Worm (Caenorhabditis elegans): ENCODE results near the gene K07H8.7.

Gene K07H8.7

ce11 chrIV:8289580-8290323 is 29.9 kb upstream of the K07H8.7 start, which contains the start of gene daf-31 (continued):
- TF ChIP-seq rnt-1 (tag; optimal IDR thresholded peaks at IDR 0.05) (peak; percentile 39), ceh-88 (GFP tag; IDR thresholded peaks at IDR 0.05) (no peak), Y116A8C.19 (tag; optimal IDR thresholded peaks at IDR 0.05; ENCODE audit: borderline replicate concordance) (no peak), snpc-4 (tag; optimal IDR thresholded peaks at IDR 0.05) (peak; percentile 14), fkh-10 (GFP tag; optimal IDR thresholded peaks at IDR 0.05) (no peak), nhr-85 (tag) (no peak), zip-4 (GFP tag; optimal IDR thresholded peaks at IDR 0.05) (no peak), pag-3 (tag; optimal IDR thresholded peaks at IDR 0.05; ENCODE audit: borderline replicate concordance, insufficient read depth) (no peak), lin-14 (GFP tag; optimal IDR thresholded peaks at IDR 0.05) (no peak), lin-13 (GFP tag; optimal IDR thresholded peaks at IDR 0.05) (no peak), dsc-1 (tag; optimal IDR thresholded peaks at IDR 0.05) (peak; percentile 35), swsn-7 (tag; optimal IDR thresholded peaks at IDR 0.05) (peak; percentile 50), alr-1 (tag; optimal IDR thresholded peaks at IDR 0.05; ENCODE audit: borderline replicate concordance) (no peak), ceh-8 (GFP tag; optimal IDR thresholded peaks at IDR 0.05) (no peak), blmp-1 (tag; optimal IDR thresholded peaks at IDR 0.05) (peak; percentile 69), tlp-1 (tag; optimal IDR thresholded peaks at IDR 0.05) (no peak), nhr-71 (tag; optimal IDR thresholded peaks at IDR 0.05) (peak; percentile 53), elt-3 (tag; optimal IDR thresholded peaks at IDR 0.05) (peak in 1 of 6 experiments; percentile 57), nhr-77 (tag; optimal IDR thresholded peaks at IDR 0.05) (no peak), irx-1 (tag; optimal IDR thresholded peaks at IDR 0.05) (peak; percentile 33), zag-1 (tag; optimal IDR thresholded peaks at IDR 0.05) (no peak), nhr-90 (tag; optimal IDR thresholded peaks at IDR 0.05; ENCODE audit: poor library complexity) (peak; percentile 6), pax-3 (tag; optimal IDR thresholded peaks at IDR 0.05) (no peak), lir-3 (tag; optimal IDR thresholded peaks at IDR 0.05; ENCODE audit: poor library complexity) (no peak), nhr-28 (tag; optimal IDR thresholded peaks at IDR 0.05) (no peak), sptf-1 (tag; optimal IDR thresholded peaks at IDR 0.05) (no peak), lin-35 (GFP tag; optimal IDR thresholded peaks at IDR 0.05) (peak; percentile 71 to 83), egl-27 (tag; optimal IDR thresholded peaks at IDR 0.05) (no peak), hlh-4 (tag; optimal IDR thresholded peaks at IDR 0.05) (no peak), egl-13 (tag; optimal IDR thresholded peaks at IDR 0.05) (no peak), skn-1 (tag; optimal IDR thresholded peaks at IDR 0.05) (peak; percentile 2)

ce11 chrIV:8289505-8289579 is 29.5 kb upstream of the K07H8.7 start, which contains the start of gene nucl-1:
nucl-1 (minus strand) TSS chrIV:8289530.
- TF ChIP-seq mdl-1 (tag; optimal IDR thresholded peaks at IDR 0.05): no peak
- no peak for TF ChIP-seq ztf-11 (tag; optimal IDR thresholded peaks at IDR 0.05)
- TF ChIP-seq efl-3 (GFP tag; optimal IDR thresholded peaks at IDR 0.05): no peak
- TF ChIP-seq nhr-84 (tag; optimal IDR thresholded peaks at IDR 0.05): no peak

DNA sequence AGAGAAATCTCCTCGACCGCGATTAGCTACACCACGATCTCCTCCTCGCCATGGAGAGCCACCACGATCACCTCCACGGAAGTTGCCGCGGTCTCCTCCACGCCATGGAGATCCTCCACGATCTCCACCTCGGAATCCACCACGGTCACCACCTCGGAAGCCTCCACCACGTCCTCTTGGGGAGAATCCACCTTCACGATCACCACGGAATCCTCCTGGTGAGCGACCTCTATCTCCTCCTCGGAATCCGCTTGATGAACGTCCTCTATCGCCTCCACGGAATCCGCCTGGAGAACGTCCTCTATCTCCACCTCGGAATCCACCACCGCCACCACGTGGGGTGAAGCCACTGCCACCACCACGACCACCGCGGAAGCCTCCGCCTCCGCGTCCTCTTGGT is 29.3 kb upstream of the K07H8.7 start:
- peak; percentile 1 for TF ChIP-seq ceh-8 (GFP tag; optimal IDR thresholded peaks at IDR 0.05)
- TF ChIP-seq lin-35 (GFP tag; optimal IDR thresholded peaks at IDR 0.05): no peak

ce11 chrIV:8287287-8287686 is 27.5 kb upstream of the K07H8.7 start:
- TF ChIP-seq mef-2 (tag; optimal IDR thresholded peaks at IDR 0.05): no peak
- TF ChIP-seq elt-2 (tag; optimal IDR thresholded peaks at IDR 0.05): no peak
- no peak for TF ChIP-seq efl-1 (optimal IDR thresholded peaks at IDR 0.05)
- no peak for TF ChIP-seq efl-1 (GFP tag; optimal IDR thresholded peaks at IDR 0.05 in 1 of 2)
- no peak for TF ChIP-seq nhr-85 (tag)
- no peak for TF ChIP-seq pqm-1 (tag; optimal IDR thresholded peaks at IDR 0.05)
- TF ChIP-seq egl-27 (tag; optimal IDR thresholded peaks at IDR 0.05): no peak
- TF ChIP-seq C04F5.9 (tag; optimal IDR thresholded peaks at IDR 0.05): no peak
- TF ChIP-seq hlh-17 (GFP tag; optimal IDR thresholded peaks at IDR 0.05; ENCODE audit: borderline replicate concordance): no peak
- no peak for TF ChIP-seq alr-1 (tag; optimal IDR thresholded peaks at IDR 0.05; ENCODE audit: borderline replicate concordance)
- TF ChIP-seq mdl-1 (tag; optimal IDR thresholded peaks at IDR 0.05): no peak
- no peak for TF ChIP-seq sup-37 (GFP tag; optimal IDR thresholded peaks at IDR 0.05)
- no peak for TF ChIP-seq grh-1 (GFP tag; IDR thresholded peaks at IDR 0.05)
- no peak for TF ChIP-seq mep-1 (tag; optimal IDR thresholded peaks at IDR 0.05)
- no peak for TF ChIP-seq aha-1 (tag; optimal IDR thresholded peaks at IDR 0.05)
- TF ChIP-seq ces-1 (GFP tag; optimal IDR thresholded peaks at IDR 0.05): no peak
- TF ChIP-seq nhr-19 (GFP tag; conservative IDR thresholded peaks at IDR 0.05): no peak
- no peak for TF ChIP-seq zag-1 (tag; optimal IDR thresholded peaks at IDR 0.05)
- no peak for TF ChIP-seq zip-4 (GFP tag; optimal IDR thresholded peaks at IDR 0.05)
